Fruit fly (Drosophila melanogaster) whole organism, adult: ENCODE results near the gene CG13318.

Experiments
- CG11617 ChIP-seq: fragments of 200-800 bp; sonication (Bioruptor generic); optimal IDR thresholded peaks from 2 replicates; lab custom pipeline; 2017; ENCODE audit warnings: mild to moderate bottlenecking, missing biosample characterization, missing genetic modification reagents, missing genetic modification characterization
- CG12768 ChIP-seq: fragments of 200-800 bp; sonication (Bioruptor generic); optimal IDR thresholded peaks from 2 replicates; lab custom pipeline; 2017; ENCODE audit warnings: missing biosample characterization, missing genetic modification characterization, mild to moderate bottlenecking, moderate library complexity, missing genetic modification reagents
- CG14711 ChIP-seq: fragments of 200-800 bp; sonication (Bioruptor generic); optimal IDR thresholded peaks from 2 replicates; lab custom pipeline; 2018; ENCODE audit warnings: missing biosample characterization, mild to moderate bottlenecking, missing genetic modification characterization, moderate library complexity
- CG1620 ChIP-seq: fragments of 200-800 bp; sonication (Bioruptor generic); optimal IDR thresholded peaks from 2 replicates; lab custom pipeline; 2016; ENCODE audit warnings: missing biosample characterization, missing genetic modification characterization
- CG33017 ChIP-seq: fragments of 200-800 bp; sonication (Bioruptor generic); optimal IDR thresholded peaks from 2 replicates; lab custom pipeline; 2018; ENCODE audit warnings: missing biosample characterization, mild to moderate bottlenecking, missing genetic modification characterization, moderate library complexity
- CG5204 ChIP-seq: fragments of 200-800 bp; sonication (Bioruptor generic); optimal IDR thresholded peaks from 2 replicates; lab custom pipeline; 2016; ENCODE audit warnings: missing biosample characterization, missing genetic modification characterization
- CG7045 ChIP-seq: fragments of 200-800 bp; sonication (Bioruptor generic); optimal IDR thresholded peaks from 2 replicates; lab custom pipeline; 2017; ENCODE audit warnings: missing biosample characterization, mild to moderate bottlenecking, missing genetic modification characterization
- CG7101 ChIP-seq: fragments of 200-800 bp; sonication (Bioruptor generic); optimal IDR thresholded peaks from 2 replicates; lab custom pipeline; 2018; ENCODE audit warnings: missing biosample characterization, mild to moderate bottlenecking, missing genetic modification characterization, moderate library complexity
- Clk ChIP-seq: fragments of 200-800 bp; sonication (Bioruptor generic); optimal IDR thresholded peaks from 2 replicates; lab custom pipeline; 2017; ENCODE audit warnings: missing biosample characterization, missing genetic modification characterization
- Crg-1 ChIP-seq: fragments of 200-800 bp; sonication (Bioruptor generic); optimal IDR thresholded peaks from 2 replicates; lab custom pipeline; 2016; ENCODE audit warnings: missing biosample characterization, missing genetic modification characterization
- Hr96 ChIP-seq: fragments of 200-800 bp; sonication (Bioruptor generic); optimal IDR thresholded peaks from 2 replicates; lab custom pipeline; 2016; ENCODE audit warnings: missing biosample characterization, missing genetic modification characterization
- Mnt ChIP-seq: fragments of 200-800 bp; sonication (Bioruptor generic); optimal IDR thresholded peaks from 2 replicates; lab custom pipeline; 2016; ENCODE audit warnings: missing biosample characterization, mild to moderate bottlenecking, missing genetic modification characterization
- bab1 ChIP-seq: fragments of 200-800 bp; sonication (Bioruptor generic); optimal IDR thresholded peaks from 3 replicates; lab custom pipeline; 2019; ENCODE audit warnings: missing biosample characterization, mild to moderate bottlenecking, missing genetic modification characterization, moderate library complexity
- cic ChIP-seq: fragments of 200-800 bp; sonication (Bioruptor generic); optimal IDR thresholded peaks from 2 replicates; lab custom pipeline; 2017; ENCODE audit warnings: missing biosample characterization, mild to moderate bottlenecking, missing genetic modification characterization, moderate library complexity
- cnc ChIP-seq, 2 experiments: fragments of >200 bp; optimal IDR thresholded peaks; 2 replicates each; lab custom pipeline; 2017
- kay ChIP-seq: fragments of 200-800 bp; sonication (Bioruptor generic); peaks from one replicate; lab custom pipeline; 2016; ENCODE audit warnings: missing biosample characterization, missing genetic modification characterization, borderline replicate concordance
- ovo ChIP-seq: fragments of 200-800 bp; sonication (Bioruptor generic); optimal IDR thresholded peaks from 2 replicates; lab custom pipeline; 2016; ENCODE audit warnings: missing biosample characterization, missing genetic modification characterization
- pad ChIP-seq: fragments of 200-800 bp; sonication (Bioruptor generic); optimal IDR thresholded peaks from 3 replicates; lab custom pipeline; 2017; ENCODE audit warnings: missing biosample characterization, missing genetic modification characterization, mild to moderate bottlenecking, moderate library complexity, missing genetic modification reagents
- tj ChIP-seq: fragments of 200-800 bp; sonication (Bioruptor generic); optimal IDR thresholded peaks from 3 replicates; lab custom pipeline; 2017; ENCODE audit warnings: missing biosample characterization, mild to moderate bottlenecking, missing genetic modification characterization, moderate library complexity
- toe ChIP-seq: fragments of 200-800 bp; sonication (Bioruptor generic); optimal IDR thresholded peaks from 2 replicates; lab custom pipeline; 2016; ENCODE audit warnings: missing biosample characterization, missing genetic modification characterization

CG13318 gene

DNA sequence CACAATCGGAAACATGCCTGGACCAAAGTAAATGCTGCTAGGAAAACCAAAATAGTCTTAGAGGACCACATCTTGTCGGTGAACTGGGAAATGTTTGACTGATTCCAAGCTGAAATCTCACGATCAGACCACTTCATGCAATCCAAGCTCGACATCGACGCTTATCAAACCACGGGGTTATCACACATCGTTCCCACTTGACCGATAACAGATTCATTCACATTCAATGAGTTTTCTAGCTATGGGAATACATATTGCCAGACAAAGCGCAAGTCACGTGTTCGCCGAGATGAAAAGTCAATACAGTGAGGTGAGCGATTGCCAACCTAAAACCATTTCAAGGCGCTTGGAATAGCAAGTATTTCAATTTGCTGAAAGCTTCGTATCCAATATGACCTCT lies 37.2 kb upstream of the CG13318 start:
- TF ChIP-seq cic (GFP tag; lab: Kevin White, UChicago) = peak; percentile 94
- TF ChIP-seq Mnt (GFP tag; lab: Kevin White, UChicago) = peak; percentile 17
- TF ChIP-seq CG7101 (tag; lab: Kevin White, UChicago) = no peak

DNA sequence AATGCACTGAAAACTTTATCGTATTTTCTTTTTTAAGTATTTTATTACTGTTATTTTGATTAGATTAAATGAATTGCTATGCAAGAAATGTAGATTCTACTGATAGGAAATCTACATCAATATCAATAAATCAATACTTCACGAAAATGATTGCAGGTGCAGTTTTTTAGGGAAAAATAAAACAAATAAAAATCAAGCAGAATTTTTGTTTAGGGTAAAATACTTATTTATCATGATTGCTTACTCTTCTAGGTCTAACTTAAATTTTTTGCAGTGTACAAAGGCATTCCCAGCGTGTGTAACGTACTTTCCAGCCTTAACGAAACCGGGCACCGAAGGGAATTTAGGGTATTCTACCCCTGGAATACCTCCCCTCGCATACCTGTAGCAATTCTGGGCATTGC lies 36.0 kb upstream of the CG13318 start:
- TF ChIP-seq tj (GFP tag; lab: Kevin White, UChicago) (no peak), CG33017 (tag; lab: Kevin White, UChicago) (peak; percentile 6), bab1 (GFP tag; lab: Kevin White, UChicago) (no peak)

DNA sequence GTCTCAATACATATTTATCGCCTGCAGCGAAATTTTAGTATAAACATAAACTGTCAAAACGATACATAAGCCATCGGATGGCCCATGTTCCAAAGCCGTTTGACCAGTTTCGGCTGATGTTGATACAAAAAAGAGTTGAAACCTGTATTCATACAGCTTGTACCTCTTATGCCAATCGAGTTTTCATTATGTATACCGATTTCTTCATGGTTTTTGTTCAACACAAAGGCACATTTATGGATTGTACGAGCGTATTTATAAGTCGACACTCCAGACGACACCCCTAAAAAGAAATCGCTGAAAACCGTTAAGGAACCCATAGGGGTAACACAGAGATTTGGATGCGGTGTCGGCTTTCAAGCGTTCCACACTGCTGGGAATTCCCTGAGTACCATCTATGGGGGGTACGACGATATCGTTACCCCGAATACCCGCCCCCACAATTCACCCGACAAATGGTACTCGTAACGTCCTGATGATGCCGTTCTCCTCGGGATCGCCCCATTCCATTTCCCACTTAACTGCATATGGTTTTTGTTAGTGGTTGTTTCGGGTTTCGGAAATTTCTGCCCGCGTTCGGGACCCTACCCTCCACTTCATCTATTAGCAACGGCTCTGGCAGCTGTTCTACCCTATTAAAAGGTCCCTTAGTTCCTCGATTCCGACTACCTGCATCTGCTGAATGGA lies 35.5 kb upstream of the CG13318 start:
- TF ChIP-seq toe (GFP tag; lab: Kevin White, UChicago) (no peak), CG11617 (GFP tag; lab: Kevin White, UChicago) (no peak), cic (GFP tag; lab: Kevin White, UChicago) (no peak), cnc (optimal IDR thresholded peaks at IDR 0.05; lab: Kevin White, UChicago) (no peak), Crg-1 (GFP tag; lab: Kevin White, UChicago) (no peak), CG33017 (tag; lab: Kevin White, UChicago) (no peak)

DNA sequence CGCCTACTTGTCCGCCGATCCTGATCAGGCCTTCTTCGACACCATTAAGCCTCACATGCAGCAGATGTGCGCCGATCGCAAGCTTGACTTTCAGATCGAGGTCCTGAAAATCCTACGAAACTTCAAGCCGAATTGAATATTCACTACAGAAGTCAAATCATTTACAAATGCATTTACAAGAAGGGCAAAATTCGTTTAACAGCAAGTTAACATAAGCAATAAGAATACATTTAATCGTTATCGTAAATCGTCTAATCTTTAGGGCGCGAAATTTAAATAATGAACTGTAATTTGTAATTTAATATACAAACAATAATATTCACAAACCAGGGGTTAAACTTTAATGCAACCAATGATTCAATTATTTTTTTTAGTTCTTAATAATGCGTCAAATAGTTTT lies 34.6 kb upstream of the CG13318 start:
- TF ChIP-seq CG5204 (GFP tag; lab: Kevin White, UChicago) (no peak), CG11617 (GFP tag; lab: Kevin White, UChicago) (no peak), Mnt (GFP tag; lab: Kevin White, UChicago) (no peak), cnc (optimal IDR thresholded peaks at IDR 0.05; lab: Kevin White, UChicago) (no peak), CG33017 (tag; lab: Kevin White, UChicago) (no peak), pad (GFP tag; lab: Kevin White, UChicago) (no peak), ovo (no peak)

DNA sequence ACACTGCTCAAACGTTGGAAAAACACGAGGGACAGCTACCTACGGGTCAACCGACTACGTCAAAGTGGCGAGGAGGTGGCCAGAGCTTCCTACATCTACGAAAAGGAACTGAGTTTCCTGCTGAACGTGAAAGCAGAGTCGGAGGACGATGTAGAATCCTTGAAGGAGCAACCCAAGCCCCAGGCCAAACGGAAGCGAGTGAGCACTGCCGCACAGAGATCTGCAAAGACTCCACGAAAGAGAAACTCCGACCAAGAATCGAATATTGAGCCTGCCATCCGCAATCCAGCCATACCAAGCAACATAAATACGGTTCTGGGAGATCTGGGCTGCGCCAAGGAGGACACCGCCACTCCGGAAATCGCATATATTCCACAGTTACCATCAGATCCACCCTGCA lies 34.1 kb upstream of the CG13318 start:
- TF ChIP-seq kay (GFP tag; lab: Kevin White, UChicago) = no peak
- no peak for TF ChIP-seq cic (GFP tag; lab: Kevin White, UChicago)
- no peak for TF ChIP-seq pad (GFP tag; lab: Kevin White, UChicago)
- TF ChIP-seq CG7045 (GFP tag; lab: Kevin White, UChicago) = no peak
- no peak for TF ChIP-seq Clk
- no peak for TF ChIP-seq cnc (optimal IDR thresholded peaks at IDR 0.05; lab: Kevin White, UChicago)
- TF ChIP-seq bab1 (GFP tag; lab: Kevin White, UChicago) = no peak
- TF ChIP-seq tj (GFP tag; lab: Kevin White, UChicago) = no peak
- no peak for TF ChIP-seq CG14711
- no peak for TF ChIP-seq CG12768 (GFP tag; lab: Kevin White, UChicago)
- no peak for TF ChIP-seq CG7101 (tag; lab: Kevin White, UChicago)
- no peak for TF ChIP-seq CG5204 (GFP tag; lab: Kevin White, UChicago)
- TF ChIP-seq Mnt (GFP tag; lab: Kevin White, UChicago) = no peak
- no peak for TF ChIP-seq Crg-1 (GFP tag; lab: Kevin White, UChicago)
- no peak for TF ChIP-seq CG1620 (GFP tag; lab: Kevin White, UChicago)
- TF ChIP-seq toe (GFP tag; lab: Kevin White, UChicago) = no peak

DNA sequence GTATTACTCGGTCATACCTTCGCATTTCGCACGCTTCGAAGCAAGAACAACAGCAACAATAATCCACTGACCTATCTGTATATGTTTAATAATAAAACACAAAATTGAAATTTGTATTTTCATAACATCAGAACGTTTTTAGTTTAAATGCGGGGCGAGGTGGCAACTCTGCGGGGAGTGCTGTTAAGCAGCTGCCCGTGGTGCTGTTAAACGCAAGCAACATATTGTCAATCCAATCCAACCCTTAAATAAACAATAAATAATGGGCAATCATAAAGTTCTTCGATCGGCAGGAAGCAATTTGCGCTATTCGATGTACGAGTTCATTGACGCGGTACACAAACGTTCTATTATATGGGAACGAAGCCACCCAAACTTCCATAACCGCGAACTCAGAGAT lies 33.6 kb upstream of the CG13318 start, which contains the start of gene hng2:
Gene hng2 (plus strand): TSS at position 219 of the 400 bp plus-strand sequence.
- TF ChIP-seq CG33017 (tag; lab: Kevin White, UChicago) = no peak
- no peak for TF ChIP-seq ovo
- TF ChIP-seq CG12768 (GFP tag; lab: Kevin White, UChicago) = no peak
- no peak for TF ChIP-seq cic (GFP tag; lab: Kevin White, UChicago)
- no peak for TF ChIP-seq Mnt (GFP tag; lab: Kevin White, UChicago)
- TF ChIP-seq Clk = no peak
- TF ChIP-seq Crg-1 (GFP tag; lab: Kevin White, UChicago) = no peak
- TF ChIP-seq toe (GFP tag; lab: Kevin White, UChicago) = no peak
- TF ChIP-seq CG7045 (GFP tag; lab: Kevin White, UChicago) = no peak
- TF ChIP-seq CG5204 (GFP tag; lab: Kevin White, UChicago) = no peak
- TF ChIP-seq bab1 (GFP tag; lab: Kevin White, UChicago) = no peak
- TF ChIP-seq kay (GFP tag; lab: Kevin White, UChicago) = no peak
- TF ChIP-seq CG14711 = no peak
- TF ChIP-seq CG7101 (tag; lab: Kevin White, UChicago) = no peak
- no peak for TF ChIP-seq CG11617 (GFP tag; lab: Kevin White, UChicago)
- TF ChIP-seq pad (GFP tag; lab: Kevin White, UChicago) = no peak
- no peak for TF ChIP-seq tj (GFP tag; lab: Kevin White, UChicago)
- no peak for TF ChIP-seq Hr96 (GFP tag; lab: Kevin White, UChicago)
- TF ChIP-seq CG1620 (GFP tag; lab: Kevin White, UChicago) = no peak
- TF ChIP-seq cnc (optimal IDR thresholded peaks at IDR 0.05; lab: Kevin White, UChicago) = no peak

DNA sequence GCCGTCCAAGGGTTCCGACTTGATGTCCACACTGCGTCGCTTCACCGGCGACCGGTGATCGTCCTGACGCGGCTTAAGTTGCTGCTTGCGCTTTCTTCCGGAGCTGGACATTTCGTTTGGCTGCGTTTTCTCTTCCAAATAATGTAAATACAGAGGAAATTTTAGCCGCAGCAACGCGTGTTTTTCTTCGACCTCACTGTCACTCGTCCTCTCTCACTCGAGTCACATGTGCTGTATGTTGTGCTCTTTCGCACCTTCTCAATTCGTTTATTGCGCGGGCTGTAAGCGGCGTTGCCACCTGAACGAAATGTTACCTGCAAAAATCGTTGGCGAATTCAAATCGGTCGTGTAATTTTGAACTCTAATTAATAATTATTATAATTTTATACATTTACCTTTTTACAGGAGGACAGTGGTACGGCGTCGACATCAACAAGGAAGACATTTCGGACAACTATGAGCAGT lies 32.9 kb upstream of the CG13318 start, which contains the start of gene CG9839:
Gene CG9839 (minus strand): TSS at position 415 of the 465 bp plus-strand sequence.
- TF ChIP-seq CG12768 (GFP tag; lab: Kevin White, UChicago) = no peak
- TF ChIP-seq Mnt (GFP tag; lab: Kevin White, UChicago) = peak; percentile 23
